Fruit fly (Drosophila melanogaster) whole organism, embryonic: ENCODE data around the gene ps.

Experiments used
- Atf6 ChIP-seq: fragments of 200-800 bp; sonication (Bioruptor generic); IDR thresholded peaks from 2 replicates; pipeline ENCODE4 v1.3.6; 2022; ENCODE audit warnings: missing biosample characterization, missing genetic modification characterization
- Blimp-1 ChIP-seq: fragments of 200-800 bp; sonication (Bioruptor generic); optimal IDR thresholded peaks from 3 replicates; lab custom pipeline; 2018; ENCODE audit warnings: missing biosample characterization, missing genetic modification characterization, mild to moderate bottlenecking, moderate library complexity, missing genetic modification reagents
- CG10321 ChIP-seq: fragments of 200-800 bp; sonication (Bioruptor generic); IDR thresholded peaks from 2 replicates; pipeline ENCODE4 v1.3.6; 2022; ENCODE audit warnings: missing biosample characterization, missing genetic modification characterization
- CG10979 ChIP-seq: fragments of 200-800 bp; sonication (Bioruptor generic); optimal IDR thresholded peaks from 2 replicates; lab custom pipeline; 2018; ENCODE audit warnings: missing biosample characterization, mild to moderate bottlenecking, missing genetic modification characterization, moderate library complexity
- CG11456 ChIP-seq: fragments of 200-800 bp; sonication (Bioruptor generic); IDR thresholded peaks from 3 replicates; pipeline ENCODE4 v1.3.6; 2022; ENCODE audit warnings: missing biosample characterization, missing genetic modification characterization
- CG11723 ChIP-seq: fragments of 200-800 bp; sonication (Bioruptor generic); optimal IDR thresholded peaks from 2 replicates; lab custom pipeline; 2017; ENCODE audit warnings: missing biosample characterization, mild to moderate bottlenecking, missing genetic modification characterization
- CG12071 ChIP-seq: fragments of 200-800 bp; sonication (Bioruptor generic); optimal IDR thresholded peaks from 3 replicates; lab custom pipeline; 2018; ENCODE audit warnings: missing biosample characterization, mild to moderate bottlenecking, missing genetic modification characterization
- CG12104 ChIP-seq: fragments of 200-800 bp; sonication (Bioruptor generic); optimal IDR thresholded peaks from 3 replicates; lab custom pipeline; 2016; ENCODE audit warnings: missing biosample characterization, missing genetic modification characterization
- CG1233 ChIP-seq: fragments of 200-800 bp; sonication (Bioruptor generic); optimal IDR thresholded peaks from 4 replicates; lab custom pipeline; 2018; ENCODE audit warnings: missing biosample characterization, mild to moderate bottlenecking, missing genetic modification characterization
- CG15479 ChIP-seq: fragments of 200-800 bp; sonication (Bioruptor generic); optimal IDR thresholded peaks from 3 replicates; lab custom pipeline; 2019; ENCODE audit warnings: missing biosample characterization, mild to moderate bottlenecking, missing genetic modification characterization, moderate library complexity
- CG18262 ChIP-seq: fragments of 200-800 bp; optimal IDR thresholded peaks from 3 replicates; lab custom pipeline; 2019; ENCODE audit warnings: missing biosample characterization, mild to moderate bottlenecking, missing genetic modification characterization, moderate library complexity
- CG6689 ChIP-seq: fragments of 200-800 bp; sonication (Bioruptor generic); IDR thresholded peaks from 2 replicates; pipeline ENCODE4 v1.3.6; 2022; ENCODE audit warnings: missing biosample characterization, missing genetic modification characterization
- CG8290 ChIP-seq, 3 experiments: fragments of 200-800 bp; sonication (Bioruptor generic); optimal IDR thresholded peaks; 2 replicates each; lab custom pipeline; 2016 to 2019; ENCODE audit warnings: missing biosample characterization in 3 of 3, missing genetic modification characterization in 3 of 3, mild to moderate bottlenecking in 2 of 3, moderate library complexity in 1 of 3
- CG8478 ChIP-seq: fragments of >200 bp; optimal IDR thresholded peaks from 2 replicates; lab custom pipeline; 2018
- CG9215 ChIP-seq: fragments of 200-800 bp; sonication (Bioruptor generic); IDR thresholded peaks from 2 replicates; pipeline ENCODE4 v1.3.6; 2022; ENCODE audit warnings: missing biosample characterization, missing genetic modification characterization
- CG9437 ChIP-seq: fragments of 200-800 bp; sonication (Bioruptor generic); optimal IDR thresholded peaks from 2 replicates; lab custom pipeline; 2018; ENCODE audit warnings: missing biosample characterization, mild to moderate bottlenecking, missing genetic modification characterization
- CoRest ChIP-seq: fragments of 200-800 bp; sonication (Bioruptor generic); optimal IDR thresholded peaks from 3 replicates; lab custom pipeline; 2018; ENCODE audit warnings: missing biosample characterization, mild to moderate bottlenecking, missing genetic modification characterization, moderate library complexity
- Dek ChIP-seq: fragments of 200-800 bp; sonication (Bioruptor generic); optimal IDR thresholded peaks from 3 replicates; lab custom pipeline; 2019; ENCODE audit warnings: missing biosample characterization, mild to moderate bottlenecking, missing genetic modification characterization, moderate library complexity
- Dref ChIP-seq: fragments of 200-800 bp; sonication (Bioruptor generic); IDR thresholded peaks from 2 replicates; pipeline ENCODE4 v1.3.6; 2022; ENCODE audit warnings: missing biosample characterization, missing genetic modification characterization
- Eip74EF ChIP-seq, 2 experiments: fragments of 200-800 bp in 1 of 2; fragments of >200 bp in 1 of 2; sonication (Bioruptor generic) in 1 of 2; optimal IDR thresholded peaks; 2 replicates each; lab custom pipeline; 2017 to 2019; ENCODE audit warnings: missing biosample characterization in 2 of 2, missing genetic modification characterization in 2 of 2, mild to moderate bottlenecking in 1 of 2, moderate library complexity in 1 of 2
- GATAe ChIP-seq: fragments of 200-800 bp; sonication (Bioruptor generic); conservative IDR thresholded peaks from 2 replicates; pipeline ENCODE4 v1.3.6; 2022; ENCODE audit warnings: missing biosample characterization, missing genetic modification characterization
- Lim3 ChIP-seq: fragments of 200-800 bp; sonication (Bioruptor generic); IDR thresholded peaks from 2 replicates; pipeline ENCODE4 v1.3.6; 2022; ENCODE audit warnings: missing biosample characterization, missing genetic modification characterization
- Meics ChIP-seq: fragments of 200-800 bp; sonication (Bioruptor generic); optimal IDR thresholded peaks from 2 replicates; lab custom pipeline; 2017; ENCODE audit warnings: missing biosample characterization, mild to moderate bottlenecking, missing genetic modification characterization
- NK7.1 ChIP-seq: fragments of 200-800 bp; sonication (Bioruptor generic); optimal IDR thresholded peaks from 3 replicates; lab custom pipeline; 2016; ENCODE audit warnings: missing biosample characterization, missing genetic modification characterization
- Sin3A ChIP-seq: fragments of >200 bp; optimal IDR thresholded peaks from 2 replicates; lab custom pipeline; 2018
- TFAM ChIP-seq: fragments of 200-800 bp; sonication (Bioruptor generic); optimal IDR thresholded peaks from 2 replicates; lab custom pipeline; 2017; ENCODE audit warnings: missing biosample characterization, missing genetic modification characterization, inconsistent platforms
- Xbp1 ChIP-seq: fragments of 200-800 bp; sonication (Bioruptor generic); optimal IDR thresholded peaks from 3 replicates; lab custom pipeline; 2016; ENCODE audit warnings: missing biosample characterization, mild to moderate bottlenecking, missing genetic modification characterization
- Xrp1 ChIP-seq: fragments of 200-800 bp; sonication (Bioruptor generic); IDR thresholded peaks from 2 replicates; pipeline ENCODE4 v1.3.6; 2022; ENCODE audit warnings: missing biosample characterization, missing genetic modification characterization
- bbx ChIP-seq: fragments of 200-800 bp; sonication (Bioruptor generic); IDR thresholded peaks from 2 replicates; pipeline ENCODE4 v1.3.6; 2022; ENCODE audit warnings: missing biosample characterization, missing genetic modification characterization; ENCODE audit not compliant: partially characterized antibody
- bcd ChIP-seq: fragments of 200-800 bp; sonication (Bioruptor generic); optimal IDR thresholded peaks from 2 replicates; lab custom pipeline; 2017; ENCODE audit warnings: missing biosample characterization, mild to moderate bottlenecking, missing genetic modification characterization
- bowl ChIP-seq: fragments of 200-800 bp; sonication (Bioruptor generic); IDR thresholded peaks from 2 replicates; pipeline ENCODE4 v1.3.6; 2022; ENCODE audit warnings: missing biosample characterization, missing genetic modification characterization
- cato ChIP-seq: fragments of 200-800 bp; sonication (Bioruptor generic); optimal IDR thresholded peaks from 2 replicates; lab custom pipeline; 2016; ENCODE audit warnings: missing biosample characterization, missing genetic modification characterization, borderline replicate concordance
- chm ChIP-seq: fragments of 200-800 bp; sonication (Bioruptor generic); IDR thresholded peaks from 2 replicates; pipeline ENCODE4 v1.3.6; 2022; ENCODE audit warnings: missing biosample characterization, missing genetic modification characterization
- hb ChIP-seq: fragments of 200-800 bp; sonication (Bioruptor generic); IDR thresholded peaks from 3 replicates; pipeline ENCODE4 v1.3.6; 2022; ENCODE audit warnings: missing biosample characterization, missing genetic modification characterization; ENCODE audit not compliant: partially characterized antibody
- hkb ChIP-seq, 2 experiments: fragments of 200-800 bp in 1 of 2; fragments of >200 bp in 1 of 2; sonication (Bioruptor generic) in 1 of 2; IDR thresholded peaks in 1 of 2; optimal IDR thresholded peaks in 1 of 2; 2 replicates each; pipeline versions ENCODE4 v1.3.6 to Lab custom; 2017 to 2022; ENCODE audit warnings: missing biosample characterization in 1 of 2, missing genetic modification characterization in 1 of 2
- ind ChIP-seq: fragments of 200-800 bp; sonication (Bioruptor generic); optimal IDR thresholded peaks from 3 replicates; lab custom pipeline; 2016; ENCODE audit warnings: missing biosample characterization, missing genetic modification characterization
- odd ChIP-seq: fragments of 200-800 bp; sonication (Bioruptor generic); optimal IDR thresholded peaks from 2 replicates; lab custom pipeline; 2017; ENCODE audit warnings: missing biosample characterization, mild to moderate bottlenecking, missing genetic modification characterization
- pan ChIP-seq, 4 experiments: fragments of >200 bp in 3 of 4; fragments of 200-800 bp in 1 of 4; sonication (Bioruptor generic) in 1 of 4; optimal IDR thresholded peaks in 3 of 4; IDR thresholded peaks in 1 of 4; 2 replicates each; pipeline versions ENCODE4 v1.3.6 to Lab custom; 2017 to 2022; ENCODE audit warnings: missing biosample characterization in 2 of 4, missing genetic modification characterization in 2 of 4, mixed read lengths in 1 of 4
- prd ChIP-seq, 3 experiments: fragments of >200 bp in 2 of 3; fragments of 200-800 bp in 1 of 3; sonication (Bioruptor generic) in 1 of 3; optimal IDR thresholded peaks in 2 of 3; IDR thresholded peaks in 1 of 3; 2 replicates in 2 of 3; 3 replicates in 1 of 3; pipeline versions ENCODE4 v1.3.6 to Lab custom; 2017 to 2022; ENCODE audit warnings: missing biosample characterization in 1 of 3, missing genetic modification characterization in 1 of 3
- salm ChIP-seq: fragments of 200-800 bp; sonication (Bioruptor generic); optimal IDR thresholded peaks from 2 replicates; lab custom pipeline; 2018; ENCODE audit warnings: missing biosample characterization, mild to moderate bottlenecking, missing genetic modification characterization
- schlank ChIP-seq: fragments of 200-800 bp; sonication (Bioruptor generic); optimal IDR thresholded peaks from 2 replicates; lab custom pipeline; 2018; ENCODE audit warnings: missing biosample characterization, mild to moderate bottlenecking, missing genetic modification characterization
- sug ChIP-seq: fragments of 200-800 bp; optimal IDR thresholded peaks from 2 replicates; lab custom pipeline; 2019; ENCODE audit warnings: missing biosample characterization, mild to moderate bottlenecking, missing genetic modification characterization, moderate library complexity
- trh ChIP-seq: fragments of 200-800 bp; sonication (Bioruptor generic); optimal IDR thresholded peaks from 2 replicates; lab custom pipeline; 2016; ENCODE audit warnings: missing biosample characterization, missing genetic modification characterization
- twi ChIP-seq: fragments of 200-800 bp; optimal IDR thresholded peaks from 2 replicates; lab custom pipeline; 2019; ENCODE audit warnings: missing biosample characterization, mild to moderate bottlenecking, missing genetic modification characterization, moderate library complexity
- tx ChIP-seq: fragments of 200-800 bp; sonication (Bioruptor generic); optimal IDR thresholded peaks from 2 replicates; lab custom pipeline; 2016; ENCODE audit warnings: missing biosample characterization, missing genetic modification characterization
- wdn ChIP-seq: fragments of 200-800 bp; sonication (Bioruptor generic); IDR thresholded peaks from 2 replicates; pipeline ENCODE4 v1.3.6; 2022; ENCODE audit warnings: missing biosample characterization, missing genetic modification characterization

ps gene

dm6 chr3R:9493627-9494626, 76.2 kb downstream of the ps start, which contains the start of gene CG16779 (continued):
- TF ChIP-seq hkb (optimal IDR thresholded peaks at IDR 0.05; lab: Kevin White, UChicago) (no peak), hkb (GFP tag; IDR thresholded peaks at IDR 0.05; lab: Robert Waterston, UW) (no peak), CG10321 (peak; percentile 87), wdn (GFP tag; lab: Robert Waterston, UW) (no peak), NK7.1 (GFP tag; lab: Kevin White, UChicago) (no peak), twi (tag; lab: Kevin White, UChicago) (peak; percentile 58), Dek (tag; lab: Kevin White, UChicago) (no peak), CG8290 (GFP tag; optimal IDR thresholded peaks at IDR 0.05; lab: Kevin White, UChicago) (no peak), CG8290 (tag; optimal IDR thresholded peaks at IDR 0.05; lab: Kevin White, UChicago) (no peak), salm (tag; lab: Kevin White, UChicago) (no peak), Xrp1 (GFP tag; lab: Robert Waterston, UW) (0 out of 2 replicates have a peak, but pooled peaks have one; percentile 10), ind (GFP tag; lab: Kevin White, UChicago) (peak; percentile 17), Sin3A (lab: Kevin White, UChicago) (no peak), TFAM (GFP tag; lab: Kevin White, UChicago) (no peak), CG18262 (tag; lab: Kevin White, UChicago) (peak; percentile 66), CG11456 (GFP tag; lab: Robert Waterston, UW) (peak; percentile 60; the same call in 1 of the 3 replicates), bcd (GFP tag; lab: Kevin White, UChicago) (peak; percentile 47), CG1233 (GFP tag; lab: Kevin White, UChicago) (peak; percentile 21), bowl (GFP tag; lab: Robert Waterston, UW) (no peak), Eip74EF (GFP tag; optimal IDR thresholded peaks at IDR 0.05; lab: Kevin White, UChicago) (peak in 1 of 2 experiments; percentile 56), CG10979 (tag; lab: Kevin White, UChicago) (peak; percentile 49), Lim3 (GFP tag; lab: Robert Waterston, UW) (no peak), chm (GFP tag; lab: Robert Waterston, UW) (peak; percentile 10; the same call in 1 of the 2 replicates), Atf6 (GFP tag; lab: Robert Waterston, UW) (no peak), CG9437 (GFP tag; lab: Kevin White, UChicago) (peak; percentile 21), Blimp-1 (GFP tag; lab: Kevin White, UChicago) (peak; percentile 30), prd (optimal IDR thresholded peaks at IDR 0.05; lab: Kevin White, UChicago) (no peak), prd (GFP tag; IDR thresholded peaks at IDR 0.05; lab: Robert Waterston, UW) (peak; percentile 19; the same call in 1 of the 3 replicates), trh (peak; percentile 14), CG15479 (peak; percentile 96), sug (tag; lab: Kevin White, UChicago) (peak; percentile 91), CG8478 (lab: Kevin White, UChicago) (no peak), hb (GFP tag; lab: Robert Waterston, UW) (no peak), CG12071 (no peak), cato (GFP tag; lab: Kevin White, UChicago) (no peak), odd (peak; percentile 11), tx (GFP tag; lab: Kevin White, UChicago) (no peak), Dref (GFP tag; lab: Robert Waterston, UW) (0 out of 2 replicates have a peak, but pooled peaks have one; percentile 17), Xbp1 (GFP tag; lab: Kevin White, UChicago) (peak; percentile 24), CG9215 (GFP tag; lab: Robert Waterston, UW) (peak; percentile 99), bbx (GFP tag; lab: Robert Waterston, UW) (no peak), CoRest (peak; percentile 57), GATAe (GFP tag; lab: Robert Waterston, UW) (no peak), pan (optimal IDR thresholded peaks at IDR 0.05; lab: Kevin White, UChicago) (no peak), pan (GFP tag; optimal IDR thresholded peaks at IDR 0.05 in 1 of 2, IDR thresholded peaks at IDR 0.05 in 1 of 2) (no peak), CG6689 (GFP tag; lab: Robert Waterston, UW) (0 out of 2 replicates have a peak, but pooled peaks have one; percentile 25), schlank (no peak), Meics (peak; percentile 43), CG12104 (GFP tag; lab: Kevin White, UChicago) (no peak), CG11723 (peak; percentile 17)
